Worm (Caenorhabditis elegans) whole organism, early embryonic: ENCODE measurements around the gene F02C9.1.
"Not testable (repeated sequence)": the region's sequence is repeated elsewhere in the genome, so short reads cannot be mapped to it uniquely, and the experiment has no call there.

Source experiments
- B0310.2 ChIP-seq: sonication (generic microtip); optimal IDR thresholded peaks from 2 replicates; lab custom pipeline; 2016; ENCODE audit warnings: mild to moderate bottlenecking, missing genetic modification characterization, missing compliant biosample characterization
- F13C5.2 ChIP-seq: sonication (generic microtip); optimal IDR thresholded peaks from 2 replicates; lab custom pipeline; 2017; ENCODE audit warnings: mild to moderate bottlenecking, missing genetic modification characterization, inconsistent platforms, missing compliant biosample characterization
- aly-1 ChIP-seq: sonication (generic microtip); optimal IDR thresholded peaks from 2 replicates; lab custom pipeline; 2016; ENCODE audit warnings: missing genetic modification characterization, missing compliant biosample characterization
- ama-1 ChIP-seq: fragments of 150-350 bp; optimal IDR thresholded peaks from 2 replicates; lab custom pipeline; 2014
- ceh-13 ChIP-seq: fragments of 200-800 bp; sonication (Bioruptor generic); optimal IDR thresholded peaks from 2 replicates; lab custom pipeline; 2018; ENCODE audit warnings: mild to moderate bottlenecking, missing genetic modification characterization, missing compliant biosample characterization
- ceh-36 ChIP-seq: sonication (generic microtip); optimal IDR thresholded peaks from 2 replicates; lab custom pipeline; 2016; ENCODE audit warnings: missing genetic modification characterization, inconsistent platforms, missing compliant biosample characterization
- ets-7 ChIP-seq: sonication (generic microtip); optimal IDR thresholded peaks from 2 replicates; lab custom pipeline; 2016; ENCODE audit warnings: missing genotype, missing genetic modification characterization, missing compliant biosample characterization
- flt-1 ChIP-seq: fragments of 200-800 bp; sonication (Bioruptor generic); IDR thresholded peaks from 2 replicates; pipeline ENCODE4 v1.3.6; 2022; ENCODE audit warnings: missing genetic modification characterization, missing compliant biosample characterization
- hmbx-1 ChIP-seq: sonication (generic microtip); optimal IDR thresholded peaks from 2 replicates; lab custom pipeline; 2016; ENCODE audit warnings: mild to moderate bottlenecking, missing genetic modification characterization, missing compliant biosample characterization
- hmg-4 ChIP-seq: fragments of 200-800 bp; sonication (Bioruptor generic); optimal IDR thresholded peaks from 2 replicates; lab custom pipeline; 2018; ENCODE audit warnings: mild to moderate bottlenecking, missing genetic modification characterization, missing compliant biosample characterization
- hnd-1 ChIP-seq: sonication (generic microtip); optimal IDR thresholded peaks from 2 replicates; lab custom pipeline; 2016; ENCODE audit warnings: missing genetic modification characterization, missing compliant biosample characterization
- pes-1 ChIP-seq: fragments of 200-800 bp; sonication (Bioruptor generic); IDR thresholded peaks from 2 replicates; pipeline ENCODE4 v1.3.6; 2022; ENCODE audit warnings: missing genetic modification reagents, missing genetic modification characterization, missing compliant biosample characterization
- scrt-1 ChIP-seq: fragments of 200-800 bp; sonication (Bioruptor generic); IDR thresholded peaks from 2 replicates; pipeline ENCODE4 v1.3.6; 2022; ENCODE audit warnings: missing genetic modification characterization, missing compliant biosample characterization
- sea-1 ChIP-seq: fragments of 200-800 bp; sonication (Bioruptor generic); conservative IDR thresholded peaks from 2 replicates; pipeline ENCODE4 v1.3.6; 2022; ENCODE audit warnings: missing genetic modification characterization, missing compliant biosample characterization
- tbx-11 ChIP-seq: fragments of 200-800 bp; sonication (Bioruptor generic); IDR thresholded peaks from 2 replicates; pipeline ENCODE4 v1.3.6; 2022; ENCODE audit warnings: missing genetic modification characterization, missing compliant biosample characterization
- tbx-37 ChIP-seq: fragments of 200-800 bp; sonication (Bioruptor generic); conservative IDR thresholded peaks from 2 replicates; pipeline ENCODE4 v1.3.6; 2022; ENCODE audit warnings: missing genetic modification reagents, missing genetic modification characterization, missing compliant biosample characterization
- tra-4 ChIP-seq: sonication (generic microtip); optimal IDR thresholded peaks from 2 replicates; lab custom pipeline; 2017; ENCODE audit warnings: missing genetic modification characterization, missing compliant biosample characterization

Gene F02C9.1

DNA sequence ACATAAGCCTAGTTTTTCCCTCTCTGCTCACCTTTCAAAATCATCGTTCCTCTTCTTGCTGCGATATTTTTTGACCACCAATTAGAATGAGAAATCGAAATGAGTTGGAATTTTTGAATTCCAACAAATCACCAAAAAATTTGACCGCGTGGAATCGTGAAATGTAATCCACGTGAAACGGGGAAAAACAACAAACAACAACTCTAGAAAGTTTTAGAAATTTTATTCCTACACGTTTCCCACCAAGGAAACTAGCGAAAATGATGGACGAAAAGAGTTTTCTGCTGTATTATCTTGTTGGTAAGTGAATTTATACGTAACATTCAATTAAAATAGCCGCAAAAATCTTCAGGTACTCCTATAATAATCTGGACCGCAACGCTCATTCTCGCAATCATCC, at the start of gene F02C9.1, which contains the start of gene irld-3:
TSS of gene F02C9.1 (plus strand) at position 216 of the 400 bp plus-strand sequence.
TSS of gene irld-3 (minus strand) at position 101 of the 400 bp plus-strand sequence.
- TF ChIP-seq tbx-11 (no peak), hmg-4 (GFP tag; lab: Kevin White, UChicago) (no peak), flt-1 (no peak), tra-4 (tag; lab: Kevin White, UChicago) (no peak), ama-1 (lab: Kevin White, UChicago) (no peak), ets-7 (tag; lab: Kevin White, UChicago) (no peak), pes-1 (no peak), scrt-1 (no peak), tbx-37 (no peak), ceh-36 (tag; lab: Kevin White, UChicago) (no peak)

DNA sequence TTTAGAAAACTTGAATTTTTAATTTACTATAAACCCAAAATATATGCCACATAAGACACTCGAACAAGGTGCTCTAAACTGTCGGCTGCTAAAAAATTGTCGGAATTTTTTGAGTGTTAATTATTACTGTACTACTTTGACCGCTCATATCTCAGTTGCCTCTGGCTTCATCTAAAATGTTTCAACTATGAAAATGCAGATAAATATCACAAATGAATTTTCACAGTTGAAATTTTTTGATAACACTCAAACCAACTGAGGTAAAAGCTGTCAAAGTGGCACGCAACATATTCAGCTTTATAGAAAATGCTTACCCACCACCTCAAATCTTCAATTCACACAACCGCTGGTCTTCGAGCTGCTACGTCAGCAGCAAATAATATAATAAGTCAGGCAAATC, 49.7 kb upstream of the F02C9.1 start, which contains the start of gene acs-21:
TSS of gene acs-21 (plus strand) at position 301 of the 400 bp plus-strand sequence.
- no peak for TF ChIP-seq ceh-36 (tag; lab: Kevin White, UChicago)

DNA sequence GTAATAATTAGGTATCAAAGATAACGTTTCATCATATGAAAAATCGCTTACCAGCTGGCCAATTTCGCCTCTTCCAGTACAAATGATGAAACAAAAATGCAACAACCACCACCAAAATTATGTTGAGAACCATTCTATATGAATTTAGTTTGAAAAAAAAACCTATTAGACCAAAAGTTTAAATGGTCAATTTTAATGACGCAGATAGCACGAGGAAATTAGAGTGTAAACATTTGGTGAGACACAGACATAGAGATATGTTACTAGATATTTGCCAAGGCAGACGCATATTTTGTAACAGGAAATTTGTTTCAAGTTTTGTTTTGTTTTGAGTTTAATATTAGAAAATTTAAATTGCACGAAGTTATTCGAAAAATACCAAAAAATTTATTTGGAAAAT, 44.2 kb upstream of the F02C9.1 start, which contains the start of gene cyp-33C9:
TSS of gene cyp-33C9 (minus strand) at position 211 of the 400 bp plus-strand sequence.
- TF ChIP-seq hmg-4 (GFP tag; lab: Kevin White, UChicago) (no peak), ets-7 (tag; lab: Kevin White, UChicago) (no peak), tbx-11 (no peak), hmbx-1 (tag; lab: Kevin White, UChicago) (no peak), flt-1 (no peak), pes-1 (no peak), F13C5.2 (no peak), B0310.2 (tag; lab: Kevin White, UChicago) (no peak)

DNA sequence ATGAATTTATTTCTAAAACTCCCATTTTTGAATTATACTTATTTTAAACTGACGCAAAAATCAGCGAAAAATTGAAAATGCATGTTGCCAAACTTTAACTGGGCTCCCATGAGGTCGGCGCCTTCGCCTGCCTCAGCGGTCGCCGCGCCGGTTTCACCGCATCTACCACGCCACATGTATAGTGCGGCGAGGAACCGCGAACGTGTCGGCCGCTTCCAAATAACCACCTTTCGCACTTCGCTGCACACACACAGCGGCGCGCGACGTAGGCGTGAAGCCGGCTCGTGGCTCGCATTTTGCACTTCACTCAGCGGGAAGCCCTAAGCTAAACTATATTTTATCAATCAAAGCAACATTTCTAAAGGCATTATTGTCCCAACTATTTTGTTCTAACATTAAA, 38.0 kb upstream of the F02C9.1 start:
- TF ChIP-seq ceh-36 (tag; lab: Kevin White, UChicago) (no peak), ets-7 (tag; lab: Kevin White, UChicago) (no peak), tra-4 (tag; lab: Kevin White, UChicago) (no peak), pes-1 (no peak), B0310.2 (tag; lab: Kevin White, UChicago) (no peak), sea-1 (GFP tag; lab: Robert Waterston, UW) (no peak), scrt-1 (no peak), ceh-13 (GFP tag; lab: Kevin White, UChicago) (no peak), hmbx-1 (tag; lab: Kevin White, UChicago) (no peak), flt-1 (no peak)

DNA sequence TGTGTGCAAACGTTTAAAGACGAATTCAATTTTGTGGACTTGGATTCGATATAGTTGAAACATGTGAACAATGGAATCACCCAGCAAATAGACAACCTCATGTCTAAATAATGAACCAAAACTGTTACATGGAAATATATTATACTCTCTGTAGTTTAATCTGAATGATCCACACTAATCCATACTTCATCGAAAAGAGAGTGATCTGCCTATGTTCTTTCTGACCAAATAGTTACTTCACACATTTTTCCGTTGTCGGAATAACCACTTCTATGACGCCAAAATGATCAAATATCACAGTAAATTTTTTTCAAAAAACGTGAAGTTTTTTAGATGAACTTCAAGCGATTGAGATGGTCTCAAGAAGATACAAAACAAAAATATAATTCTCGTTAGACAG, 36.5 kb upstream of the F02C9.1 start, which contains the start of gene Y73C8C.4:
TSS of gene Y73C8C.4 (minus strand) at position 101 of the 400 bp plus-strand sequence.
- not testable (repeated sequence) for TF ChIP-seq ceh-36 (tag; lab: Kevin White, UChicago); hmg-4 (GFP tag; lab: Kevin White, UChicago); hnd-1 (tag; lab: Kevin White, UChicago)

DNA sequence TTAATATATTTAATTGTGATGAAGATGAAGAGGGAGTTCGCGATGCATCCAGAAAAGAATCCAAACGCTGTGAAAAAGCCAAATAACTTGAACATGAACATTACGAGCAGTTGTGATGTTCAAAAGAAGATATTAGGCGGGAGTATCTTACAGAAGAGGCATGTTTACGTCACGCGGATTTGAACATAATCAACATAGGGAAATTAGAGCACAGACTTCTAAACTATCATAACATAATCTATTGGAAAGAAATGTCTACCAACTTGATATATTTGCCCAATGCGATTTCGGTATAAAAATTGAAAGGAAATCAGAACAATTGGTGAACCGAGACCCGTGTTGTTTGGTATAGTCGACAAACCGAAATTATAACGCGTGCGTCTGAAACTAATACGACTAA, 34.4 kb upstream of the F02C9.1 start, which contains the start of gene str-66:
TSS of gene str-66 (minus strand) at position 101 of the 400 bp plus-strand sequence.
- no peak for TF ChIP-seq ama-1 (lab: Kevin White, UChicago)
- no peak for TF ChIP-seq ets-7 (tag; lab: Kevin White, UChicago)
- no peak for TF ChIP-seq F13C5.2
- no peak for TF ChIP-seq ceh-13 (GFP tag; lab: Kevin White, UChicago)
- TF ChIP-seq sea-1 (GFP tag; lab: Robert Waterston, UW), result no peak
- no peak for TF ChIP-seq B0310.2 (tag; lab: Kevin White, UChicago)
- no peak for TF ChIP-seq hmg-4 (GFP tag; lab: Kevin White, UChicago)
- no peak for TF ChIP-seq pes-1
- no peak for TF ChIP-seq ceh-36 (tag; lab: Kevin White, UChicago)
- TF ChIP-seq flt-1, result no peak
- TF ChIP-seq tra-4 (tag; lab: Kevin White, UChicago), result no peak
- TF ChIP-seq tbx-37, result no peak
- TF ChIP-seq scrt-1, result no peak
- no peak for TF ChIP-seq hmbx-1 (tag; lab: Kevin White, UChicago)
- no peak for TF ChIP-seq tbx-11
- TF ChIP-seq aly-1 (tag; lab: Kevin White, UChicago), result no peak
- no peak for TF ChIP-seq hnd-1 (tag; lab: Kevin White, UChicago)

DNA sequence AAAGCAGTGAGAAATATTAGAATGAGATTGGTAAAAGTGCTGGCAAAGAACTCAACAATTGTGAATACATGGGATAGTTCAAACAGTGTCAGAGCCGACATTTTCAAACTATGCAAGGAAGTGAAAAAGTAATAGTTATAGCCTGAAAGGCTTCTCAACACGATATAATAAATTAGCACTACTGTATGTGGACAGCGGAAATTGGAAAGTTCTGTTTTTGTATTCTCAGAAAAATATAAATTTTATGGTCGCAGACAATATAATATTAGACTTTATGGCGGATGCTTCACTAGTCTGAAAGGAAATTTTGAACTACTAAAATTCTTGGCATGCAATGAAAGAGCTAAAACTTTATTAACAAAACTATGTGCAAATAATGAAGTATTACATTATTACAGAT, 32.7 kb upstream of the F02C9.1 start, which contains the start of gene str-69:
TSS of gene str-69 (minus strand) at position 101 of the 400 bp plus-strand sequence.
- TF ChIP-seq aly-1 (tag; lab: Kevin White, UChicago), result no peak
- no peak for TF ChIP-seq hnd-1 (tag; lab: Kevin White, UChicago)
- TF ChIP-seq B0310.2 (tag; lab: Kevin White, UChicago), result no peak

DNA sequence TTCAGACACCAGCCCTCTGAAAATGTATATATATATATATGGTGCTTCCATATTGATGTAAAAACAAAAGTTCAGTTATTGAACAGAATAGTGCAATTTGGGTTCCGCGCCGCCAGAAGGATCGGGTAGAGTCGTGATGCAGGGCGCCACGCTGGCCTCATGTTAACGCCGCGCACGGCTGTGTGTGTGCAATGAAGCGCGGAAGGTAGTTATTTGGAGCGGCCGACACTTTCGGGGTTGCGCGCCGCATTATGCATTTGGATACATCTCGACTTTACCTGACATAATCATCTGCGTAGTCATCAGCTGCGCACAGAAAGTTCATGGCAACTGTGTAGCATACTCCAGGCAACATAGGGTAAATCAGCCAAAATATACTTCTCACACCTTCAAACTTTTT, 31.7 kb upstream of the F02C9.1 start:
- TF ChIP-seq sea-1 (GFP tag; lab: Robert Waterston, UW), result no peak
- no peak for TF ChIP-seq hmg-4 (GFP tag; lab: Kevin White, UChicago)
- TF ChIP-seq F13C5.2, result no peak
- no peak for TF ChIP-seq ceh-36 (tag; lab: Kevin White, UChicago)
- no peak for TF ChIP-seq ets-7 (tag; lab: Kevin White, UChicago)
- TF ChIP-seq flt-1, result no peak
- TF ChIP-seq tbx-37, result no peak
- no peak for TF ChIP-seq B0310.2 (tag; lab: Kevin White, UChicago)
- TF ChIP-seq ama-1 (lab: Kevin White, UChicago), result no peak
- no peak for TF ChIP-seq tbx-11
- no peak for TF ChIP-seq ceh-13 (GFP tag; lab: Kevin White, UChicago)
